Fruit fly (Drosophila melanogaster): Measurements from ENCODE around the gene CG13926.

The CG13926 gene

dm6 chr3L:1644920-1645567, 27.1 kb upstream of the CG13926 start, which contains the start of the genes alphaCOP and CG13919 (continued):
- TF ChIP-seq pdm3 (GFP tag; optimal IDR thresholded peaks at IDR 0.05) (peak; percentile 98), CG8119 (GFP tag; IDR thresholded peaks at IDR 0.05) (peak; percentile 99), CG34406 (GFP tag; optimal IDR thresholded peaks at IDR 0.05) (peak; percentile 97), CG11294 (GFP tag; IDR thresholded peaks at IDR 0.05) (peak; percentile 97), OdsH (GFP tag; optimal IDR thresholded peaks at IDR 0.05) (peak; percentile 99), Eip93F (GFP tag; optimal IDR thresholded peaks at IDR 0.05) (no peak), CG6276 (GFP tag; optimal IDR thresholded peaks at IDR 0.05) (no peak), vri (GFP tag; optimal IDR thresholded peaks at IDR 0.05) (no peak), acj6 (GFP tag; optimal IDR thresholded peaks at IDR 0.05) (peak; percentile 99), dac (GFP tag; optimal IDR thresholded peaks at IDR 0.05) (peak; percentile 91), Met (GFP tag; optimal IDR thresholded peaks at IDR 0.05) (peak; percentile 98), fd85E (GFP tag; optimal IDR thresholded peaks at IDR 0.05) (no peak), CG7368 (GFP tag; optimal IDR thresholded peaks at IDR 0.05) (peak; percentile 91), lz (GFP tag; optimal IDR thresholded peaks at IDR 0.05) (peak; percentile 98), CG3919 (GFP tag; optimal IDR thresholded peaks at IDR 0.05) (peak; percentile 96), fd59A (GFP tag; optimal IDR thresholded peaks at IDR 0.05) (peak; percentile 96), Sox14 (GFP tag; optimal IDR thresholded peaks at IDR 0.05) (peak; percentile 98), Ets96B (tag; optimal IDR thresholded peaks at IDR 0.05) (peak; percentile 95), Lpt (GFP tag; optimal IDR thresholded peaks at IDR 0.05) (peak; percentile 97), CG10631 (GFP tag; optimal IDR thresholded peaks at IDR 0.05) (peak; percentile 98), spab (GFP tag; optimal IDR thresholded peaks at IDR 0.05) (peak; percentile 89), CG11902 (GFP tag; optimal IDR thresholded peaks at IDR 0.05) (peak; percentile 91), CG15336 (GFP tag; IDR thresholded peaks at IDR 0.05) (peak; percentile 99), ss (GFP tag; optimal IDR thresholded peaks at IDR 0.05) (peak; percentile 94 to 97), fkh (GFP tag; optimal IDR thresholded peaks at IDR 0.05) (peak; percentile 94), CG32006 (GFP tag; optimal IDR thresholded peaks at IDR 0.05) (peak; percentile 97), CG9139 (GFP tag; optimal IDR thresholded peaks at IDR 0.05) (peak; percentile 95), Eip75B (GFP tag; optimal IDR thresholded peaks at IDR 0.05) (peak; percentile 96), eg (GFP tag; IDR thresholded peaks at IDR 0.05) (peak; percentile 98), CG4318 (GFP tag; optimal IDR thresholded peaks at IDR 0.05) (no peak), CG8319 (GFP tag; optimal IDR thresholded peaks at IDR 0.05) (peak; percentile 96), Ets21C (GFP tag; optimal IDR thresholded peaks at IDR 0.05) (peak; percentile 95), Blimp-1 (GFP tag; optimal IDR thresholded peaks at IDR 0.05) (peak; percentile 83), svp (GFP tag) (peak; percentile 99), CG8632 (GFP tag; optimal IDR thresholded peaks at IDR 0.05) (peak; percentile 98), Eip78C (GFP tag) (peak; percentile 100), Hr39 (GFP tag; optimal IDR thresholded peaks at IDR 0.05) (peak; percentile 97), topi (GFP tag; optimal IDR thresholded peaks at IDR 0.05) (peak; percentile 98)

DNA sequence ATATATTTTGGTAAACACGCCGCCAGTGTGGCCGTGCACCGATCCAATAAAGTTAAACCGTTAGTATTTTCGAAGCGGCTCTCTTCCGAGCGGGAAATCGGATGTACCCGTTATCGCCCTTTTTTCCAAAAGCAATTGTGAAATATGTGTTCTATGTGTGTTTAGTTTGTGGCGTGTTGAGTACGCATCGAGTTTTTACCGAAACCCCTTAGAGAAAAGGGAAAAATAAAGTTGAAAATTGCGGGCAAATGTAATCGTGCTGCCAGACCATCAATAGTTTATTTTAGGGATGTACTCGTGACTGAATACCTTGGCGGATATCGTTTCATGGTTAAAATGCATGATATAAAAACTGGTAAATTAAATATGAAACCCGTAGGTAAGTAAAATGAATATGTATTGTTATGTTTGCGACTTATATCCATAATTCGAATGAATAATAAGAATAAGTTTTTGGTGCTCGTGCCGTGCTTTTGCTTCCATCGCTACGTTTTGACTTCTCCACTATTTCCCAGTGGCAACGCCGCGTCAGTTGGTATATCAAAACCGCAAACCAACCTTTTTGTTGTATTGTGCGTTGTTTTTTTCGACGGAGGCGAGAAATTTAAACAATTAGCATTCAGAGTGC, 21.3 kb upstream of the CG13926 start, which contains the start of the genes Mettl2 and Bgb:
Gene Mettl2, minus strand, starts transcription at position 51 of the 628 bp plus-strand sequence.
Gene Bgb, plus strand, starts transcription at position 527 of the 628 bp plus-strand sequence.
- TF ChIP-seq Gug (GFP tag; IDR thresholded peaks at IDR 0.05): peak; percentile 68; the same call in 1 of the 2 replicates
- TF ChIP-seq ss (GFP tag; optimal IDR thresholded peaks at IDR 0.05): peak in 1 of 2 experiments; percentile 39
- TF ChIP-seq esn (GFP tag; optimal IDR thresholded peaks at IDR 0.05): peak; percentile 85
- TF ChIP-seq CG34406 (GFP tag; optimal IDR thresholded peaks at IDR 0.05): peak; percentile 58
- TF ChIP-seq CG8319 (GFP tag; optimal IDR thresholded peaks at IDR 0.05): peak; percentile 64
- no peak for TF ChIP-seq CG15336 (GFP tag; IDR thresholded peaks at IDR 0.05)
- no peak for TF ChIP-seq fkh (GFP tag; optimal IDR thresholded peaks at IDR 0.05)
- peak; percentile 89 for TF ChIP-seq lz (GFP tag; optimal IDR thresholded peaks at IDR 0.05)
- TF ChIP-seq CG9139 (GFP tag; optimal IDR thresholded peaks at IDR 0.05): peak; percentile 6
- TF ChIP-seq eg (GFP tag; IDR thresholded peaks at IDR 0.05): peak; percentile 73; the same call in 2 of the 3 replicates
- TF ChIP-seq fd59A (GFP tag; optimal IDR thresholded peaks at IDR 0.05): peak; percentile 32
- peak; percentile 35 for TF ChIP-seq CG11762 (GFP tag; optimal IDR thresholded peaks at IDR 0.05; ENCODE audit: insufficient read depth)
- peak; percentile 42 for TF ChIP-seq dac (GFP tag; optimal IDR thresholded peaks at IDR 0.05)
- TF ChIP-seq CG3919 (GFP tag; optimal IDR thresholded peaks at IDR 0.05): peak; percentile 74
- peak; percentile 78 for TF ChIP-seq Sox14 (GFP tag; optimal IDR thresholded peaks at IDR 0.05)
- TF ChIP-seq CG3032 (tag; optimal IDR thresholded peaks at IDR 0.05): peak; percentile 81
- peak; percentile 79 for TF ChIP-seq Sox15 (GFP tag; optimal IDR thresholded peaks at IDR 0.05)
- TF ChIP-seq CG10669 (GFP tag; optimal IDR thresholded peaks at IDR 0.05): no peak
- peak; percentile 54; the same call in 1 of the 2 replicates for TF ChIP-seq CG11294 (GFP tag; IDR thresholded peaks at IDR 0.05)
- peak; percentile 73 for TF ChIP-seq Smox (GFP tag; optimal IDR thresholded peaks at IDR 0.05)
- TF ChIP-seq Sox102F (GFP tag; optimal IDR thresholded peaks at IDR 0.05): no peak
- no peak for TF ChIP-seq Eip78C (GFP tag)
- no peak for TF ChIP-seq Eip75B (GFP tag; optimal IDR thresholded peaks at IDR 0.05)
- TF ChIP-seq Hr38 (GFP tag; optimal IDR thresholded peaks at IDR 0.05): no peak
- no peak for TF ChIP-seq pdm3 (GFP tag; optimal IDR thresholded peaks at IDR 0.05)
